Fruit fly (Drosophila melanogaster): ENCODE results near the gene CycG.
A peak's percentile ranks its signal among the peaks of the same experiment; 100 is the strongest.

Gene CycG

DNA sequence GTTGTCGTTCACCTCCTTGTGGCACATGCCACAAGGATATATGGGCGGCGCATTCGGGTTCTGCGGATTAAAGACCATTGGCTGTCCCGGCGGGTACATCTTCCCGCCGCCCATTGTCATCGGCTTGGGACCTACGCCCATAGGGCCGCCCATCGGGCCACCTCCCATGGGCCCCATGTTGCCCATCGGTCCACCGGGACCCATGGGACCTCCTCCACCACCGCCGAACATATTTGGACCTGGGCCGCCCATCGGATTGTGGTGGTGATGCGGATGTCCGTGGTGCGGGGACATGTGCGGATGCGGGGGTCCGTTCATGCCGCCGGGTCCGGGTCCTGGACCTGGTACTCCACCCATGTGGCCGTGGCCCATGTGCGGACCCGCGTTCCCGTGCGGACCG is 35.1 kb downstream of the CycG start:
- TF ChIP-seq lola (GFP tag; optimal IDR thresholded peaks at IDR 0.05) (no peak), CrebA (GFP tag; optimal IDR thresholded peaks at IDR 0.05; ENCODE audit: borderline replicate concordance) (no peak), Dfd (GFP tag; optimal IDR thresholded peaks at IDR 0.05) (peak; percentile 97)

DNA sequence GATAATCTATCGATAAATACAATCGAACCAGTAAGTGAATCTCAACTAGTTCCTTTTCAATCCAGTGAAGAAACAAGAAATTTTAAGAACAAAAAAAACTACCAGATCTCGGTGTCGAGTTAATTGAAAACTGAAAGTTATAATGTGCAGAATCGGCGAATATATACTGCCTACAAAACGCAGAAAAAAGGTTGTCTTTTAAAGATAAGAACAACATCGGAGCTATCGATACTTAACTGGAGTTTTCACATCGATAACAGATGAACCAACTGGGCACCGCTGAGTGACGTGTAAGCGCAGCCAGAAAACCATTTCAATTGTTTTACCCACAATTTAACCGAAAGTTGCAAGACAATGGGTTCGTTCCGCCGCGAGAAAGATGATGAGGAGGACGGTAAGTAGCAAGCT is 40.6 kb downstream of the CycG start, which contains the start of gene gammaCOP:
Gene gammaCOP (plus strand): TSS at position 259 of the 408 bp plus-strand sequence.
- no peak for TF ChIP-seq Dfd (GFP tag; optimal IDR thresholded peaks at IDR 0.05)
- TF ChIP-seq h (GFP tag; optimal IDR thresholded peaks at IDR 0.05) = peak; percentile 42

DNA sequence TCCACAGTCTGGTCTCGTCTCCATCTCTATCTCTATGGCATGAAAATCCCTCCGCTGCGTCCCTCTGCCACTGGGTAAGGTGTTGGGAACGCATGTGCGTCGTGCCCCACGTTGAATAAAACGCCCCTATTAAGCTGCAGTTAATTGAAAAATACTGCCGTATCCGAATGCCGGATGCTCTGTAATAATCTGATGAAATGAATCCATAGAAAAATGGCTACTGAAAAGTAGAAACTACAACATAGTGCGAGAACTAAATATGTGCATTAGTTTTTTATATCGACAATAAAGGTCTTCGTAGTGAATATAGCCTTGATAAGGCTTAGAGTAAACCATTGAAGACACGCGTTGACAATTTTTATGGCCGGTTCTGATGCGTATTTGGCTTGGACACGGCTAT is 45.7 kb downstream of the CycG start:
- TF ChIP-seq CG9705 (GFP tag; optimal IDR thresholded peaks at IDR 0.05) = no peak
- TF ChIP-seq dmrt93B (GFP tag; optimal IDR thresholded peaks at IDR 0.05) = no peak
- TF ChIP-seq tai (GFP tag; optimal IDR thresholded peaks at IDR 0.05) = no peak
- no peak for TF ChIP-seq Mio (GFP tag; optimal IDR thresholded peaks at IDR 0.05)
- TF ChIP-seq jim (GFP tag; optimal IDR thresholded peaks at IDR 0.05) = no peak
- TF ChIP-seq br (GFP tag; optimal IDR thresholded peaks at IDR 0.05) = no peak

DNA sequence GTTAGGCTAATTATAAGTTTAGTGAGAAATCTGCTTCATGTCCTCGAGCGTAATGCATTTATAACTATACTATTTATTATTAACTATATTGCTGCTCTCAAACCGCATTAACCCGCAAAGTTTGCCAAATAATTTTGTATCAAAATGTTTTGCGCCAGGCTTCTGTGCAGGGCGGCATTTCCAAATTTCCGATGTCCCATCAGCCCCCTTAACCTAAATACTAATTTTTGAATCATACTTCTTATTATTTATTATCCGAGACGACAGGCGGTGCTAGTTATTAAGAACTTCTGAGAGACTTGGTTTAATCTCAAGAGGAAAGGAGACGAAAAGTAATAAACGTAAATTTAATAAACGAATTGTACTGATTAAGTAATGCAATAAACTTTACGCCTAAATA is 46.7 kb downstream of the CycG start:
- TF ChIP-seq jim (GFP tag; optimal IDR thresholded peaks at IDR 0.05) = no peak
- no peak for TF ChIP-seq h (GFP tag; optimal IDR thresholded peaks at IDR 0.05)
- no peak for TF ChIP-seq CG32264 (GFP tag; optimal IDR thresholded peaks at IDR 0.05)
- TF ChIP-seq CrebA (GFP tag; optimal IDR thresholded peaks at IDR 0.05; ENCODE audit: borderline replicate concordance) = no peak
- TF ChIP-seq Dif (GFP tag; optimal IDR thresholded peaks at IDR 0.05; ENCODE audit: partially characterized antibody) = no peak
- no peak for TF ChIP-seq GATAd (GFP tag; optimal IDR thresholded peaks at IDR 0.05)
- no peak for TF ChIP-seq Jra (GFP tag; optimal IDR thresholded peaks at IDR 0.05)
- TF ChIP-seq lola (GFP tag; optimal IDR thresholded peaks at IDR 0.05) = no peak
- TF ChIP-seq Myc (optimal IDR thresholded peaks at IDR 0.05) = no peak
- TF ChIP-seq br (GFP tag; optimal IDR thresholded peaks at IDR 0.05) = no peak
- no peak for TF ChIP-seq OdsH (GFP tag; optimal IDR thresholded peaks at IDR 0.05)
- no peak for TF ChIP-seq pan (optimal IDR thresholded peaks at IDR 0.05)

DNA sequence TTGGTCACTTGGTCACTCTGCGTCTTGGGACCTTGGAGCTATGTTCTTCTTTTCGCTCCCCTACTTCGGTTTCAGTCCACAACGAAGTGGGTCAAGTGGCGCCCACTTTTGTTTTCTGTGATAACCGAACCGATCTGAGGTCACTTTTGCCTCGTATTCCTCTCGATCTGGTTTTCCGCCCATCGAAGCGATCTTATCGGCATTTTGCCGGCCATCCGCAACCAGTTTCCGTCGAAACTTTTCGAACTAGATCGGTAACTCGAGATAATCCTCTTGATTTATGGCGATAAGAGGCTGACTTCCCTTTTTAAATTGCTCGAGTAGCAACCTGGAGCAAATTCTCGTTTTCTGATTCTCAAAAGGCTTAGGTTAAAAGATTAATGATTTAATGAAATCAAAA is 47.9 kb downstream of the CycG start:
- no peak for TF ChIP-seq woc (GFP tag; optimal IDR thresholded peaks at IDR 0.05)
- no peak for TF ChIP-seq GATAd (GFP tag; optimal IDR thresholded peaks at IDR 0.05)
- TF ChIP-seq ey (GFP tag; optimal IDR thresholded peaks at IDR 0.05) = no peak
- TF ChIP-seq Dfd (GFP tag; optimal IDR thresholded peaks at IDR 0.05) = no peak
- no peak for TF ChIP-seq Hr78 (GFP tag; optimal IDR thresholded peaks at IDR 0.05)
- no peak for TF ChIP-seq dsf (GFP tag; optimal IDR thresholded peaks at IDR 0.05; ENCODE audit: borderline replicate concordance)
- no peak for TF ChIP-seq Dif (GFP tag; optimal IDR thresholded peaks at IDR 0.05; ENCODE audit: partially characterized antibody)
- no peak for TF ChIP-seq Abd-B (GFP tag; optimal IDR thresholded peaks at IDR 0.05)
- no peak for TF ChIP-seq psq (GFP tag; optimal IDR thresholded peaks at IDR 0.05)
- no peak for TF ChIP-seq CrebA (GFP tag; optimal IDR thresholded peaks at IDR 0.05; ENCODE audit: borderline replicate concordance)
- no peak for TF ChIP-seq Mio (GFP tag; optimal IDR thresholded peaks at IDR 0.05)
- TF ChIP-seq brk (GFP tag; optimal IDR thresholded peaks at IDR 0.05) = no peak
- no peak for TF ChIP-seq tai (GFP tag; optimal IDR thresholded peaks at IDR 0.05)
- no peak for TF ChIP-seq OdsH (GFP tag; optimal IDR thresholded peaks at IDR 0.05)
- no peak for TF ChIP-seq CG32264 (GFP tag; optimal IDR thresholded peaks at IDR 0.05)
- no peak for TF ChIP-seq sv (GFP tag; optimal IDR thresholded peaks at IDR 0.05)

DNA sequence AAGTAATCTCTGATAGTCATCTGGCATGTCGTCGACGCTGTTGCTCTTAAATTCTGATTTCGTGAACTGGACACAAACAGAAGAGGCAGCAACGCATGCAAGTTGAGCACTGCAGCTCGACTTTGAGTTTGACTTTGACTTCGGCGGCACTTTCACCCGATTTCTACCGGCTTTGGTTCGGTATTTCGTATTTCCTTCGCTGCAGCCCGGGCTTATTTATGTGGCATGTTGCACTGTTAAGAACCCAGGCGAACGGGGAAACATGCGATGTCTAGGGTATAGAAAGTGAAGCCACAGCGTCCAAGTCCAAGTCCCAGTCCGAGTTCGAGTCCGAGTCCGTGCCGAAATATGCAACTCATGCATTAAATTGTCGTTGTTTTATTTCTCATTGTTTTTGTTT is 48.3 kb downstream of the CycG start:
- no peak for TF ChIP-seq Hr78 (GFP tag; optimal IDR thresholded peaks at IDR 0.05)
- TF ChIP-seq pan (optimal IDR thresholded peaks at IDR 0.05) = no peak
- no peak for TF ChIP-seq Vsx2 (GFP tag; optimal IDR thresholded peaks at IDR 0.05; ENCODE audit: partially characterized antibody)
- no peak for TF ChIP-seq foxo (GFP tag; optimal IDR thresholded peaks at IDR 0.05)
- TF ChIP-seq br (GFP tag; optimal IDR thresholded peaks at IDR 0.05) = no peak
- TF ChIP-seq GATAd (GFP tag; optimal IDR thresholded peaks at IDR 0.05) = no peak
- no peak for TF ChIP-seq Sp1 (GFP tag; optimal IDR thresholded peaks at IDR 0.05)
- no peak for TF ChIP-seq CG32264 (GFP tag; optimal IDR thresholded peaks at IDR 0.05)
- TF ChIP-seq OdsH (GFP tag; optimal IDR thresholded peaks at IDR 0.05) = no peak
- TF ChIP-seq rgr (GFP tag; optimal IDR thresholded peaks at IDR 0.05) = no peak
- TF ChIP-seq usp (GFP tag; optimal IDR thresholded peaks at IDR 0.05) = no peak
- no peak for TF ChIP-seq dsf (GFP tag; optimal IDR thresholded peaks at IDR 0.05; ENCODE audit: borderline replicate concordance)
- TF ChIP-seq Abd-B (GFP tag; optimal IDR thresholded peaks at IDR 0.05) = no peak
- TF ChIP-seq Rel (GFP tag; optimal IDR thresholded peaks at IDR 0.05) = no peak
- TF ChIP-seq Rel (tag; optimal IDR thresholded peaks at IDR 0.05) = no peak
- TF ChIP-seq dl (GFP tag; optimal IDR thresholded peaks at IDR 0.05; ENCODE audit: insufficient read depth in 1 of 2, partially characterized antibody in 2 of 2) = no peak
